Worm (Caenorhabditis elegans): Measurements from ENCODE around the gene Y66D12A.7.

ce11 chrIII:11629354-11629753, 49.1 kb upstream of the Y66D12A.7 start, which contains the start of gene Y66A7A.7:
- TF ChIP-seq pqm-1 (tag; optimal IDR thresholded peaks at IDR 0.05) (no peak), nhr-11 (tag; optimal IDR thresholded peaks at IDR 0.05) (no peak), ztf-11 (tag; optimal IDR thresholded peaks at IDR 0.05) (no peak), fos-1 (tag; optimal IDR thresholded peaks at IDR 0.05) (no peak), tlp-1 (tag; optimal IDR thresholded peaks at IDR 0.05) (no peak), nhr-76 (tag; optimal IDR thresholded peaks at IDR 0.05) (no peak), snpc-4 (tag; optimal IDR thresholded peaks at IDR 0.05) (no peak), nhr-84 (tag; optimal IDR thresholded peaks at IDR 0.05) (no peak), nhr-28 (tag; optimal IDR thresholded peaks at IDR 0.05) (no peak)
